Worm (Caenorhabditis elegans): Measurements from ENCODE around the gene M02E1.3.
A peak's percentile ranks its signal among the peaks of the same experiment; 100 is the strongest.
"Not testable (repeated sequence)": the region's sequence is repeated elsewhere in the genome, so short reads cannot be mapped to it uniquely, and the experiment has no call there.

Gene M02E1.3

ce11 chrX:322223-322622, at the start of gene M02E1.3:
Gene M02E1.3, plus strand, starts transcription at chrX:322523.
- TF ChIP-seq skn-1, tbx-2, ceh-82 (tag; optimal IDR thresholded peaks at IDR 0.05): not testable (repeated sequence)

ce11 chrX:273912-274311, 48.4 kb upstream of the M02E1.3 start, which contains the start of gene Y108F1.5:
Gene Y108F1.5, minus strand, starts transcription at chrX:274012.
- not testable (repeated sequence) for TF ChIP-seq nhr-28, mml-1, elt-1 (tag; optimal IDR thresholded peaks at IDR 0.05)

- TF ChIP-seq ztf-11, nhr-11, mml-1 (tag; optimal IDR thresholded peaks at IDR 0.05): not testable (repeated sequence)
Observed at ce11 chrX:286116-286515, 36.2 kb upstream of the M02E1.3 start, which contains the start of gene Y47C4A.1. Gene Y47C4A.1, minus strand, starts transcription at chrX:286216.

- no peak for TF ChIP-seq fkh-2 (tag; optimal IDR thresholded peaks at IDR 0.05)
- peak; percentile 50 for TF ChIP-seq nhr-23 (tag; optimal IDR thresholded peaks at IDR 0.05)
- no peak for TF ChIP-seq nhr-11 (tag; optimal IDR thresholded peaks at IDR 0.05)
Observed at ce11 chrX:295726-296125, 26.6 kb upstream of the M02E1.3 start.

- TF ChIP-seq sea-2 (GFP tag; optimal IDR thresholded peaks at IDR 0.05): no peak
- no peak for TF ChIP-seq ceh-28 (tag; optimal IDR thresholded peaks at IDR 0.05)
- TF ChIP-seq skn-1 (tag; optimal IDR thresholded peaks at IDR 0.05): no peak
- TF ChIP-seq fkh-2 (tag; optimal IDR thresholded peaks at IDR 0.05): no peak
- TF ChIP-seq snpc-4 (tag; optimal IDR thresholded peaks at IDR 0.05): no peak
- TF ChIP-seq elt-2 (tag; optimal IDR thresholded peaks at IDR 0.05): no peak
- no peak for TF ChIP-seq lin-15B (tag; optimal IDR thresholded peaks at IDR 0.05)
- no peak for TF ChIP-seq ztf-4 (tag; optimal IDR thresholded peaks at IDR 0.05)
- no peak for TF ChIP-seq mdl-1 (tag; optimal IDR thresholded peaks at IDR 0.05)
- no peak for TF ChIP-seq nhr-67 (tag; optimal IDR thresholded peaks at IDR 0.05)
- no peak for TF ChIP-seq tbx-2 (tag; optimal IDR thresholded peaks at IDR 0.05)
- no peak for TF ChIP-seq nhr-28 (tag; optimal IDR thresholded peaks at IDR 0.05)
- no peak for TF ChIP-seq elt-1 (tag; optimal IDR thresholded peaks at IDR 0.05)
Observed at ce11 chrX:296934-297333, 25.4 kb upstream of the M02E1.3 start, which contains the start of gene R57.2. Gene R57.2, plus strand, starts transcription at chrX:297234.

- TF ChIP-seq pqm-1 (tag; optimal IDR thresholded peaks at IDR 0.05) (peak; percentile 75), mdl-1 (tag; optimal IDR thresholded peaks at IDR 0.05) (no peak), ceh-82 (tag; optimal IDR thresholded peaks at IDR 0.05) (no peak), elt-2 (tag; optimal IDR thresholded peaks at IDR 0.05) (peak; percentile 83), nfya-1 (tag; optimal IDR thresholded peaks at IDR 0.05; ENCODE audit: insufficient read depth) (no peak)
Observed at ce11 chrX:299090-299489, 23.2 kb upstream of the M02E1.3 start.

- TF ChIP-seq aly-2 (tag; optimal IDR thresholded peaks at IDR 0.05) (no peak), mml-1 (tag; optimal IDR thresholded peaks at IDR 0.05) (no peak), hmg-11 (tag; optimal IDR thresholded peaks at IDR 0.05) (no peak), lin-15B (tag; optimal IDR thresholded peaks at IDR 0.05) (no peak)
Observed at ce11 chrX:300250-300649, 22.1 kb upstream of the M02E1.3 start.

- TF ChIP-seq eor-1 (tag; optimal IDR thresholded peaks at IDR 0.05): no peak
- TF ChIP-seq lin-39 (tag; optimal IDR thresholded peaks at IDR 0.05): no peak
- no peak for TF ChIP-seq snpc-4 (tag; optimal IDR thresholded peaks at IDR 0.05)
Observed at ce11 chrX:301530-301929, 20.8 kb upstream of the M02E1.3 start, which contains the start of gene gcp-2.1. Gene gcp-2.1, plus strand, starts transcription at chrX:301830.

ce11 chrX:305057-305456, 17.3 kb upstream of the M02E1.3 start:
- TF ChIP-seq nhr-237 (tag; optimal IDR thresholded peaks at IDR 0.05): no peak
- peak; percentile 94 for TF ChIP-seq fkh-10 (GFP tag; optimal IDR thresholded peaks at IDR 0.05)
- TF ChIP-seq nhr-28 (tag; optimal IDR thresholded peaks at IDR 0.05): no peak
- no peak for TF ChIP-seq ceh-82 (tag; optimal IDR thresholded peaks at IDR 0.05)
- no peak for TF ChIP-seq nhr-77 (tag; optimal IDR thresholded peaks at IDR 0.05)
- no peak for TF ChIP-seq nhr-43 (tag; optimal IDR thresholded peaks at IDR 0.05; ENCODE audit: poor library complexity, severe bottlenecking)
